Fruit fly (Drosophila melanogaster): ENCODE results near the gene cpo.

dm6 chr3R:17955737-17956136 lies 36.1 kb downstream of the cpo start:
- TF ChIP-seq Mnt (GFP tag; optimal IDR thresholded peaks at IDR 0.05) = no peak
- TF ChIP-seq ovo (GFP tag; optimal IDR thresholded peaks at IDR 0.05) = no peak
- TF ChIP-seq tj (GFP tag; optimal IDR thresholded peaks at IDR 0.05) = no peak
- no peak for TF ChIP-seq Hr96 (GFP tag; optimal IDR thresholded peaks at IDR 0.05)
- TF ChIP-seq CG33017 (tag; optimal IDR thresholded peaks at IDR 0.05) = no peak
- TF ChIP-seq cnc (optimal IDR thresholded peaks at IDR 0.05) = no peak
- no peak for TF ChIP-seq CG1620 (GFP tag; optimal IDR thresholded peaks at IDR 0.05)
- no peak for TF ChIP-seq CG12768 (GFP tag; optimal IDR thresholded peaks at IDR 0.05)

Measured in whole organism, adult.